Worm (Caenorhabditis elegans): ENCODE data around the gene nrde-2.

ce11 chrII:10200759-10201158, 46.7 kb downstream of the nrde-2 start, which contains the start of gene arv-1:
- peak; percentile 36 for TF ChIP-seq fax-1 (tag; optimal IDR thresholded peaks at IDR 0.05)
- no peak for TF ChIP-seq ceh-45 (GFP tag; IDR thresholded peaks at IDR 0.05)
- no peak for TF ChIP-seq mec-3 (tag; optimal IDR thresholded peaks at IDR 0.05; ENCODE audit: borderline replicate concordance)
- TF ChIP-seq che-1 (tag; optimal IDR thresholded peaks at IDR 0.05): no peak
- TF ChIP-seq tbx-2 (tag; optimal IDR thresholded peaks at IDR 0.05): peak; percentile 81
- TF ChIP-seq pag-3 (tag; optimal IDR thresholded peaks at IDR 0.05; ENCODE audit: borderline replicate concordance): no peak
- no peak for TF ChIP-seq unc-86 (tag; optimal IDR thresholded peaks at IDR 0.05)
- no peak for TF ChIP-seq pqm-1 (tag; optimal IDR thresholded peaks at IDR 0.05)
- no peak for TF ChIP-seq elt-4 (tag; optimal IDR thresholded peaks at IDR 0.05)
- no peak for TF ChIP-seq ztf-16 (tag; optimal IDR thresholded peaks at IDR 0.05)

Data from whole organism, late embryonic.